Worm (Caenorhabditis elegans) whole organism, L3 larva: ENCODE results near the gene Y52D5A.2.

Experiments
- R02D3.7 ChIP-seq: fragments of 150-350 bp; optimal IDR thresholded peaks from 2 replicates; lab custom pipeline; 2014; ENCODE audit warnings: missing biosample characterization, missing genetic modification characterization
- ZK546.5 ChIP-seq: sonication (generic microtip); optimal IDR thresholded peaks from 2 replicates; lab custom pipeline; 2017; ENCODE audit warnings: missing biosample characterization, missing genetic modification characterization
- ama-1 ChIP-seq: fragments of 150-350 bp; optimal IDR thresholded peaks from 2 replicates; lab custom pipeline; 2018
- daf-12 ChIP-seq: fragments of 150-350 bp; optimal IDR thresholded peaks from 2 replicates; lab custom pipeline; 2014; ENCODE audit warnings: missing biosample characterization, missing genetic modification reagents, missing genetic modification characterization
- egl-27 ChIP-seq: sonication (generic microtip); optimal IDR thresholded peaks from 4 replicates; lab custom pipeline; 2017; ENCODE audit warnings: missing biosample characterization, missing genetic modification reagents, missing genetic modification characterization
- fkh-2 ChIP-seq: fragments of 150-350 bp; optimal IDR thresholded peaks from 2 replicates; lab custom pipeline; 2014; ENCODE audit warnings: missing biosample characterization, missing genetic modification reagents, missing genetic modification characterization
- hmg-11 ChIP-seq: sonication (generic microtip); optimal IDR thresholded peaks from 2 replicates; lab custom pipeline; 2016; ENCODE audit warnings: missing genetic modification characterization, missing compliant biosample characterization
- jun-1 ChIP-seq: fragments of 150-350 bp; optimal IDR thresholded peaks from 2 replicates; lab custom pipeline; 2014; ENCODE audit warnings: missing biosample characterization, missing genetic modification reagents, missing genetic modification characterization
- lin-39 ChIP-seq: fragments of 150-350 bp; optimal IDR thresholded peaks from 2 replicates; lab custom pipeline; 2018; ENCODE audit warnings: missing biosample characterization, missing genetic modification reagents, missing genetic modification characterization
- lsy-12 ChIP-seq: sonication (generic microtip); optimal IDR thresholded peaks from 2 replicates; lab custom pipeline; 2016; ENCODE audit warnings: mild to moderate bottlenecking, missing genetic modification characterization, missing compliant biosample characterization
- mdl-1 ChIP-seq: fragments of 150-350 bp; optimal IDR thresholded peaks from 2 replicates; lab custom pipeline; 2014; ENCODE audit warnings: missing biosample characterization, missing genetic modification characterization
- nhr-11 ChIP-seq: fragments of 150-350 bp; optimal IDR thresholded peaks from 2 replicates; lab custom pipeline; 2014; ENCODE audit warnings: missing biosample characterization, missing genetic modification characterization
- nhr-12 ChIP-seq: fragments of 150-350 bp; optimal IDR thresholded peaks from 2 replicates; lab custom pipeline; 2014; ENCODE audit warnings: missing biosample characterization, missing genetic modification characterization
- nhr-23 ChIP-seq: fragments of 150-350 bp; optimal IDR thresholded peaks from 2 replicates; lab custom pipeline; 2014; ENCODE audit warnings: missing biosample characterization, missing genetic modification reagents, missing genetic modification characterization
- nhr-43 ChIP-seq: sonication (generic microtip); optimal IDR thresholded peaks from 2 replicates; lab custom pipeline; 2016; ENCODE audit warnings: mild to moderate bottlenecking, missing genetic modification characterization, missing compliant biosample characterization; ENCODE audit not compliant: poor library complexity, severe bottlenecking
- nhr-67 ChIP-seq: fragments of 150-350 bp; optimal IDR thresholded peaks from 2 replicates; lab custom pipeline; 2014; ENCODE audit warnings: missing biosample characterization, missing genetic modification characterization
- pqm-1 ChIP-seq: fragments of 150-350 bp; optimal IDR thresholded peaks from 2 replicates; lab custom pipeline; 2017; ENCODE audit warnings: missing biosample characterization, missing genetic modification characterization, inconsistent platforms
- sea-2 ChIP-seq: fragments of 150-350 bp; sonication (generic microtip); optimal IDR thresholded peaks from 4 replicates; lab custom pipeline; 2014; ENCODE audit warnings: missing biosample characterization, missing genetic modification reagents, missing genetic modification characterization
- tbx-2 ChIP-seq: sonication (generic microtip); optimal IDR thresholded peaks from 2 replicates; lab custom pipeline; 2016; ENCODE audit warnings: mild to moderate bottlenecking, missing genetic modification characterization, missing compliant biosample characterization
- unc-39 ChIP-seq: sonication (generic microtip); optimal IDR thresholded peaks from 4 replicates; lab custom pipeline; 2017; ENCODE audit warnings: missing biosample characterization, missing genetic modification characterization
- unc-62 ChIP-seq: fragments of 150-350 bp; sonication (generic microtip); optimal IDR thresholded peaks from 4 replicates; lab custom pipeline; 2014; ENCODE audit warnings: missing biosample characterization, missing genetic modification reagents, missing genetic modification characterization
- ztf-11 ChIP-seq: fragments of 150-350 bp; optimal IDR thresholded peaks from 2 replicates; lab custom pipeline; 2014; ENCODE audit warnings: missing biosample characterization, missing genetic modification characterization

Y52D5A.2 gene

DNA sequence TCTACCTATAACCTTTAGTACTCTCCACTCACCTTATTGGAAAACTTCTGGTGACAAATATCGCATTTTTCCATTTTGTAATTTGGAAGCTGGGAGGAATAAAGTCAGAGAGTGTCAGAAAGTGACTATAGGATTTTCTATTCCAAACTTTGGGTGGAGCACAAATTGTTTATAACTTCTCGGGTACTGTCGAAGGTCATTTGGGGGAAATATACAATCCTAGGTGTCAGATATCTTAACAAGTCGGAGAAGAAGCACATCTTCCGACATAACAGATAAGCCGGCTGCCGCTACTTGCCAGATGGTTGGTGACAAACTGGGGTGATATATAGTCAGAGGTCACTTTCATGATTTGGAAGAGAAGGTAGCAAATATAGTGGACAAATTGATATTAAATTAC lies 45.2 kb downstream of the Y52D5A.2 start, which contains the start of gene ehn-3:
ehn-3 (minus strand) TSS at position 101 of the 400 bp plus-strand sequence.
- TF ChIP-seq ama-1 (lab: Kevin White, UChicago) (no peak), lin-39 (tag; lab: Kevin White, UChicago) (no peak), unc-62 (GFP tag; lab: Kevin White, UChicago) (no peak), nhr-23 (tag; lab: Kevin White, UChicago) (no peak), ztf-11 (tag; lab: Kevin White, UChicago) (no peak), nhr-67 (tag; lab: Kevin White, UChicago) (no peak), nhr-11 (no peak), fkh-2 (tag; lab: Kevin White, UChicago) (no peak), tbx-2 (tag; lab: Kevin White, UChicago) (no peak), egl-27 (tag; lab: Kevin White, UChicago) (no peak), R02D3.7 (tag; lab: Kevin White, UChicago) (no peak), mdl-1 (no peak), unc-39 (tag; lab: Kevin White, UChicago) (no peak), sea-2 (GFP tag; lab: Kevin White, UChicago) (no peak), nhr-12 (tag; lab: Kevin White, UChicago) (no peak)

DNA sequence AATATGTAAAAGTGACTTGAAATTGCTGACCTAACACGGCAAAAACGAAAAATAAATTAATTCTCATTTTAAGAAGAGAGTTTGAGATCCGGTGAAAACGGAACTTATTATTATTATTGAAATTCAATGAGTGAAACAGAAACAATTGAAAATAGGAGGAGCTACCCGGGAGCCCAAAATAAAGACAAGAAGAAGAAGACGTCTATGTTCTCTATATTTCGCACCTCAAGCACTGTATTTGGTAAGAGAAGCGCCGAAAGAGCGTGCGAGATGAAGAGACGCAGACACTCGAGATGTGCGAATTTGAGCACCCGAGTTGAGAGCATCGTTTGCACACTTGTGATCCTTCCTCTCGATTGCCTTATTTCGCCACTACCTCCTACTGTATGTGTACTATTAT lies 48.6 kb downstream of the Y52D5A.2 start, which contains the start of gene spp-7:
spp-7 (minus strand) TSS at position 101 of the 400 bp plus-strand sequence.
- TF ChIP-seq sea-2 (GFP tag; lab: Kevin White, UChicago) (no peak), ZK546.5 (tag; lab: Kevin White, UChicago) (no peak), ama-1 (lab: Kevin White, UChicago) (no peak), lsy-12 (no peak), jun-1 (tag; lab: Kevin White, UChicago) (no peak), hmg-11 (no peak), nhr-12 (tag; lab: Kevin White, UChicago) (no peak), nhr-43 (tag; lab: Kevin White, UChicago) (no peak), nhr-67 (tag; lab: Kevin White, UChicago) (no peak), pqm-1 (tag; lab: Kevin White, UChicago) (no peak), daf-12 (no peak)
- TF ChIP-seq, all 47 proteins: peak for 0
